Fruit fly (Drosophila melanogaster) whole organism, pupa: Measurements from ENCODE around the gene cype.

ENCODE experiments used
- CG10348 ChIP-seq: fragments of 200-800 bp; sonication (Bioruptor generic); IDR thresholded peaks from 2 replicates; pipeline ENCODE4 v1.3.6; 2022; ENCODE audit warnings: missing biosample characterization, missing genetic modification characterization
- CG12605 ChIP-seq: fragments of 200-800 bp; sonication (Bioruptor generic); IDR thresholded peaks from 2 replicates; pipeline ENCODE4 v1.3.6; 2022; ENCODE audit warnings: missing biosample characterization, missing genetic modification characterization
- CG13204 ChIP-seq: fragments of 200-800 bp; sonication (Bioruptor generic); optimal IDR thresholded peaks from 2 replicates; lab custom pipeline; 2018; ENCODE audit warnings: missing biosample characterization, mild to moderate bottlenecking, missing genetic modification characterization, moderate library complexity
- CG14655 ChIP-seq: fragments of 200-800 bp; sonication (Bioruptor generic); optimal IDR thresholded peaks from 3 replicates; lab custom pipeline; 2017; ENCODE audit warnings: mild to moderate bottlenecking, missing biosample characterization, missing genetic modification reagents, missing genetic modification characterization
- CG15710 ChIP-seq: fragments of 200-800 bp; sonication (Bioruptor generic); optimal IDR thresholded peaks from 2 replicates; lab custom pipeline; 2018; ENCODE audit warnings: missing biosample characterization, mild to moderate bottlenecking, missing genetic modification characterization, moderate library complexity
- CG17806 ChIP-seq: fragments of 200-800 bp; sonication (Bioruptor generic); optimal IDR thresholded peaks from 2 replicates; lab custom pipeline; 2018; ENCODE audit warnings: missing biosample characterization, mild to moderate bottlenecking, missing genetic modification characterization, moderate library complexity
- CG32121 ChIP-seq: fragments of 200-800 bp; sonication (Bioruptor generic); IDR thresholded peaks from 2 replicates; pipeline ENCODE4 v1.3.6; 2022; ENCODE audit warnings: missing biosample characterization, missing genetic modification characterization
- CG34367 ChIP-seq: fragments of 200-800 bp; sonication (Bioruptor generic); optimal IDR thresholded peaks from 2 replicates; lab custom pipeline; 2018; ENCODE audit warnings: missing biosample characterization, mild to moderate bottlenecking, missing genetic modification characterization
- CG4496 ChIP-seq: fragments of 200-800 bp; sonication (Bioruptor generic); IDR thresholded peaks from 3 replicates; pipeline ENCODE4 v1.3.6; 2022; ENCODE audit warnings: missing biosample characterization, missing genetic modification characterization
- CG8159 ChIP-seq: fragments of 200-800 bp; sonication (Bioruptor generic); optimal IDR thresholded peaks from 3 replicates; lab custom pipeline; 2018; ENCODE audit warnings: missing biosample characterization, mild to moderate bottlenecking, missing genetic modification characterization, moderate library complexity
- CG8301 ChIP-seq: fragments of 200-800 bp; sonication (Bioruptor generic); optimal IDR thresholded peaks from 2 replicates; lab custom pipeline; 2018; ENCODE audit warnings: missing biosample characterization, mild to moderate bottlenecking, missing genetic modification characterization
- CG9948 ChIP-seq: fragments of 200-800 bp; sonication (Bioruptor generic); optimal IDR thresholded peaks from 2 replicates; lab custom pipeline; 2018; ENCODE audit warnings: missing biosample characterization, mild to moderate bottlenecking, missing genetic modification characterization, moderate library complexity
- D1 ChIP-seq: fragments of 200-800 bp; sonication (Bioruptor generic); optimal IDR thresholded peaks from 2 replicates; lab custom pipeline; 2018; ENCODE audit warnings: missing biosample characterization, mild to moderate bottlenecking, missing genetic modification characterization, moderate library complexity
- EcR ChIP-seq: fragments of 200-800 bp; sonication (Bioruptor generic); optimal IDR thresholded peaks from 3 replicates; lab custom pipeline; 2019; ENCODE audit warnings: missing biosample characterization, missing genetic modification characterization, mild to moderate bottlenecking, moderate library complexity, missing genetic modification reagents
- Ets98B ChIP-seq: fragments of 200-800 bp; sonication (Bioruptor generic); IDR thresholded peaks from 2 replicates; pipeline ENCODE4 v1.3.6; 2022; ENCODE audit warnings: missing biosample characterization, missing genetic modification characterization
- Pif1A ChIP-seq: fragments of 200-800 bp; sonication (Bioruptor generic); optimal IDR thresholded peaks from 3 replicates; lab custom pipeline; 2016; ENCODE audit warnings: missing biosample characterization, missing genetic modification characterization
- Pif1B ChIP-seq: fragments of 200-800 bp; sonication (Bioruptor generic); optimal IDR thresholded peaks from 3 replicates; lab custom pipeline; 2016; ENCODE audit warnings: missing biosample characterization, missing genetic modification characterization
- Snoo ChIP-seq: fragments of 200-800 bp; sonication (Bioruptor generic); optimal IDR thresholded peaks from 3 replicates; lab custom pipeline; 2017; ENCODE audit warnings: missing biosample characterization, mild to moderate bottlenecking, missing genetic modification characterization, inconsistent platforms
- fd96Ca ChIP-seq: fragments of 200-800 bp; sonication (Bioruptor generic); IDR thresholded peaks from 3 replicates; pipeline ENCODE4 v1.3.6; 2022; ENCODE audit warnings: missing biosample characterization, missing genetic modification characterization
- gl ChIP-seq: fragments of 200-800 bp; sonication (Bioruptor generic); optimal IDR thresholded peaks from 2 replicates; lab custom pipeline; 2018; ENCODE audit warnings: missing biosample characterization, mild to moderate bottlenecking, missing genetic modification characterization
- rn ChIP-seq: fragments of 200-800 bp; sonication (Bioruptor generic); IDR thresholded peaks from 2 replicates; pipeline ENCODE4 v1.3.6; 2022; ENCODE audit warnings: missing biosample characterization, missing genetic modification characterization

The cype gene

DNA sequence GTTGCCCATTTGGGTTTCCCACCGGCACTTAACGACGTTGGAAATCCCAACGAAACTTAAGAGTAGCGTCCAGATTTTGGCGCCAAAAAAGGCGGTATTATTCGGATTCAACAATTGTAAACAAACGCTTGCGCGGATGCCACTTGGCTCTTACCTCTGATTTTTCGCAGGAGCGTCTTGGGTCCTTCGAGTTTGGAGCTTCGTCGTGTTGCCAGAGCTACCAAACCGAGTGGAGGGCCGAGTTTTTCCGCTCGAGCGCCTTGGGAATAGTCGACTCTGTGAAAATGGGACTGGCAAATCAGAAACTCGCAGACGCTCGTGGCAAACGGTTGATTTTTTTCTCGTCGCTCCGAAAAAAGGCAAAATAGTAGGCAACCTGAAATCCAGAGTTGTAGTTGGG lies 18.9 kb downstream of the cype start, which contains the start of gene nompC:
Gene nompC, plus strand, starts transcription at position 301 of the 400 bp plus-strand sequence.
- TF ChIP-seq CG34367 (tag; lab: Kevin White, UChicago) (no peak), rn (no peak), EcR (GFP tag; lab: Kevin White, UChicago) (no peak)

dm6 chr2L:5348591-5348990 lies 21.6 kb downstream of the cype start:
- TF ChIP-seq CG4496 (GFP tag; lab: Robert Waterston, UW), result no peak

DNA sequence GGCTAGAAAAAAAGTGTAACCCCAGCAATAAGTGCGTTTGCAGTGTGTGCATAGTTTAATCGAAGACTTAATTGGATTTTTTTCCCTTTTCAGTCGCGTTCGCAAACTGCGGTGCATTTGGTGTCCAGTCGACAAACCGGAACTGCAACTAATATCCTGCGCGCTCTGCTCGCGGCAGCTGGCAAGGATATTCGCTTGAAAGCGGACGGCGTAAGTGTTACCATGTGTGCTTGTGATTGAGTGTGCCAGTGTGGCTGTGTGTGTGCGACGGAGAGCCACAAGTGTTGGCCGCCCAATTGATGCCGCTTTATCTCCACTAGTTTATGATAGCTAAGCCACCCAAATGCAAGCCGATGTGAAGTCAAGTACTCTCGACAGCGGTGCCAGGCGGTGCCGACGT lies 26.4 kb downstream of the cype start:
- TF ChIP-seq Pif1A (GFP tag; lab: Kevin White, UChicago), result no peak

DNA sequence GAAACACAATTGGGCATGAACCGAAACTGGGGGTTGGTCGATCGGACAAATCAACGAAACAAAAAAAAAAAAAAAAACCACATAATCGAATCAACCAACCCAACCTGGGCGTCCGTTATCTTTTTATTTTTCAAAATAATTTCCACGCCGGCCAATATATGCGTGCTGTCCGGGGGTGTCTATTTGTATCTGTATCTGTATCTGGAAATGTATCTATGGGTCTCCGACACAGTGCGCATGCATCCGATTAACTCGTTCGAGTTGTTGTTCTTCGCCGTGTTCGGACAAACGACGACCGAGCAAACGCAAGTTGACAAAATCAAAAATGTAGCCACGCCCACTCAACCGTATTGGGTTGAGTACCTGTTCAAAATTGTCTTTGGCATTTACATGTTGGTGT lies 35.3 kb downstream of the cype start:
- TF ChIP-seq fd96Ca (GFP tag; lab: Robert Waterston, UW), result no peak
- TF ChIP-seq CG14655 (GFP tag; lab: Kevin White, UChicago), result no peak
- TF ChIP-seq Pif1A (GFP tag; lab: Kevin White, UChicago), result no peak
- no peak for TF ChIP-seq CG32121 (GFP tag; lab: Robert Waterston, UW)
- no peak for TF ChIP-seq D1 (tag; lab: Kevin White, UChicago)
- TF ChIP-seq CG4496 (GFP tag; lab: Robert Waterston, UW), result no peak
- no peak for TF ChIP-seq CG34367 (tag; lab: Kevin White, UChicago)
- no peak for TF ChIP-seq CG9948 (tag; lab: Kevin White, UChicago)
- TF ChIP-seq gl, result no peak
- no peak for TF ChIP-seq EcR (GFP tag; lab: Kevin White, UChicago)
- no peak for TF ChIP-seq CG13204 (GFP tag; lab: Kevin White, UChicago)
- no peak for TF ChIP-seq CG10348 (GFP tag; lab: Robert Waterston, UW)
- TF ChIP-seq Ets98B (GFP tag; lab: Robert Waterston, UW), result no peak
- no peak for TF ChIP-seq Snoo (tag; lab: Kevin White, UChicago)

DNA sequence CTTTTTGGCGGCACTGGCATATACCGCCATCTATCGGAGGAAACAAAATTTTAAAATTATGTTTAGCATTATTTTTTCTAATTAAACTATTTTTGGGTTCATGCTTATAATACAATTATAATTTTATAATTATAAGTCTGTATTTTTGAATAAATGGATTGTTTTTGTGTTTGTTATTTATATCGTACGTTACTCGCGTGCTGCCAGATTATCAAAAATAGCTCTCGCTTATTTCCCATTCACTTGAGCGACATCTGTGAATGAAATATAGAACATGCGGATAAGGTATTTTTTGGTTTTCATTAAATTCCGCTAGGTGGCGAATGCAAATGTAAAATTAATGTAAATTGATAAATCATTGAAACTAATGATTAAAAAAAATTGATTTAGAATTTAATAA lies 38.8 kb downstream of the cype start:
- TF ChIP-seq Pif1A (GFP tag; lab: Kevin White, UChicago), result no peak
- no peak for TF ChIP-seq CG4496 (GFP tag; lab: Robert Waterston, UW)
- no peak for TF ChIP-seq CG14655 (GFP tag; lab: Kevin White, UChicago)
- no peak for TF ChIP-seq rn

DNA sequence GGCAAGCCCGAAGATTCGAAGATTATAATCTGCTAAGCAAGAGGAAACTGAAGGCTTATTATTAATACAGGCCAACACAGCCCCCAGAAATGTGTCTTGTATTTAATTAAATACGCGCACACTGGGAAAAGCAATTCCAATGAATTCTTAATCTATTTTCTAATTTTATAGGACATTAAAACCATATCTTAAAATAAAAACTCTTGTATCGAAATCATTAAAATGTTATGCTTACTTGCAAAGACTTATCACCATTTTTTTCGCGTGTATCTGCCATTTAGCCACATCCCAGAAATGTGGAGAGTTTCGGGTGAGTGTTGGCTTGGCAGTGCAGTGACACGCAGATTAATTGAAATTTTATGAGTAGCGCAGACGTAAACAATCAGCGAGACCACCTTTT lies 41.0 kb downstream of the cype start:
- no peak for TF ChIP-seq Pif1A (GFP tag; lab: Kevin White, UChicago)
- no peak for TF ChIP-seq EcR (GFP tag; lab: Kevin White, UChicago)
- no peak for TF ChIP-seq gl
- TF ChIP-seq Pif1B (GFP tag; lab: Kevin White, UChicago), result no peak
- TF ChIP-seq CG15710, result no peak
- TF ChIP-seq CG34367 (tag; lab: Kevin White, UChicago), result no peak
- no peak for TF ChIP-seq CG4496 (GFP tag; lab: Robert Waterston, UW)
- no peak for TF ChIP-seq CG13204 (GFP tag; lab: Kevin White, UChicago)
- no peak for TF ChIP-seq D1 (tag; lab: Kevin White, UChicago)
- TF ChIP-seq fd96Ca (GFP tag; lab: Robert Waterston, UW), result no peak
- no peak for TF ChIP-seq Snoo (tag; lab: Kevin White, UChicago)
- TF ChIP-seq CG8159 (tag; lab: Kevin White, UChicago), result no peak
- no peak for TF ChIP-seq CG32121 (GFP tag; lab: Robert Waterston, UW)
- TF ChIP-seq rn, result no peak
- no peak for TF ChIP-seq CG10348 (GFP tag; lab: Robert Waterston, UW)
- no peak for TF ChIP-seq CG14655 (GFP tag; lab: Kevin White, UChicago)

DNA sequence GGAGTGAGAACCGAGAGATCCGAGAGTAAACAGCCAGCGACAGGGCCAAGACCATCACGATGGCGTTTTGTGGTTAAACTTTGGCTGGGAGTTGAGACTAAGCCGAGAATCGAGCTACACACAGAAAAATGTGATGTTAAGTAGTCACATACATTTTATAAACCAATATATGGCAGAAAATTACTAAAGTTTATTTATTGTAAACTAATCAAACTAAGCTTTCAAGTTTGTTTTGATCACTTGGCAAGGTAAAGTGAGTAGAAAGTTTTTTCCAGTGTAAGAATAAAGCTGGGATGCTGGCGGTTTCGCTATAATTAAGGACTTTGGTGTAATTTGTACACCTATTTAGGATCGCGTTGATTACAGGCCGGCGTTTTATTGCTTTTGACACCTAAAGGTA lies 45.5 kb downstream of the cype start:
- TF ChIP-seq CG12605 (GFP tag; lab: Robert Waterston, UW) (peak; percentile 35; the same call in 1 of the 2 replicates), CG15710 (peak; percentile 81), CG13204 (GFP tag; lab: Kevin White, UChicago) (peak; percentile 53), Snoo (tag; lab: Kevin White, UChicago) (no peak), Pif1B (GFP tag; lab: Kevin White, UChicago) (peak; percentile 13), gl (peak; percentile 58), Ets98B (GFP tag; lab: Robert Waterston, UW) (no peak), fd96Ca (GFP tag; lab: Robert Waterston, UW) (no peak), CG9948 (tag; lab: Kevin White, UChicago) (peak; percentile 77), CG32121 (GFP tag; lab: Robert Waterston, UW) (no peak), CG4496 (GFP tag; lab: Robert Waterston, UW) (no peak), Pif1A (GFP tag; lab: Kevin White, UChicago) (peak; percentile 58), CG17806 (tag; lab: Kevin White, UChicago) (peak; percentile 82), CG10348 (GFP tag; lab: Robert Waterston, UW) (no peak), CG8301 (peak; percentile 17), EcR (GFP tag; lab: Kevin White, UChicago) (no peak), rn (no peak), CG8159 (tag; lab: Kevin White, UChicago) (peak; percentile 82), CG34367 (tag; lab: Kevin White, UChicago) (peak; percentile 84), D1 (tag; lab: Kevin White, UChicago) (peak; percentile 30), CG14655 (GFP tag; lab: Kevin White, UChicago) (peak; percentile 59)
- TF ChIP-seq, all 21 proteins: peak for 13
